Worm (Caenorhabditis elegans): Measurements from ENCODE around the gene unc-130.

- no peak for TF ChIP-seq lin-13 (tag; optimal IDR thresholded peaks at IDR 0.05)
- no peak for TF ChIP-seq M03D4.4 (tag; optimal IDR thresholded peaks at IDR 0.05)
- TF ChIP-seq ceh-83 (GFP tag; optimal IDR thresholded peaks at IDR 0.05), result no peak
- TF ChIP-seq unc-39 (tag; optimal IDR thresholded peaks at IDR 0.05), result no peak
These were observed 47.0 kb upstream of the unc-130 start, which contains the start of gene cox-15 for ce11 chrII:11234751-11235150.
